Worm (Caenorhabditis elegans): Measurements from ENCODE around the gene ZC506.1.

DNA sequence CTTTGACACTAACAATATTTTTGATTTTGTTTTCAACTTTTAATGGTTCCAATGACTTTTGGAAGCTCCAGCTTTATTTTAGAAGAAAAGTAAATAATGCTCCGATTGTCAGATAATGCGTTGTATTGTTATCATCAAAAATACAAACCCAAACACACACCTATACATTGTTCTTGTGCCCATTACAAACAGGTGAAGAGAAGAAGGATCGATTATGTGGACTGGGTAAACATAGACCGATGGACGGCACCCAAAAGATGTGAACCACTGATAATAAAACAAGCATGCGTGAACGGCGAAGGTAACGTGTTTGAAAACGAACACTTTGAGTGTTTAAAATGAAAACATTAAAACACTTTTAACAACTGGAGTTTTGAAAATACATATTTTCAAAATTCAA is 28.4 kb downstream of the ZC506.1 start:
- TF ChIP-seq pqm-1 (tag; optimal IDR thresholded peaks at IDR 0.05) (no peak), mdl-1 (tag; optimal IDR thresholded peaks at IDR 0.05) (no peak), skn-1 (tag; optimal IDR thresholded peaks at IDR 0.05) (no peak), nhr-77 (tag; optimal IDR thresholded peaks at IDR 0.05) (no peak), hlh-30 (tag; optimal IDR thresholded peaks at IDR 0.05; ENCODE audit: insufficient read depth) (no peak), nhr-42 (GFP tag; IDR thresholded peaks at IDR 0.05) (no peak)
